Fruit fly (Drosophila melanogaster): ENCODE measurements around the gene CG5645.

- TF ChIP-seq psq (optimal IDR thresholded peaks at IDR 0.05): no peak
- no peak for TF ChIP-seq ttk (optimal IDR thresholded peaks at IDR 0.05)
- no peak for TF ChIP-seq h (optimal IDR thresholded peaks at IDR 0.05)
- no peak for TF ChIP-seq Myc (optimal IDR thresholded peaks at IDR 0.05)
Measured at dm6 chr3L:12145709-12146694, 9.5 kb upstream of the CG5645 start, which contains the start of the genes eIF3l and Nrx-IV.

Measured in Kc167 (cell line).